Fruit fly (Drosophila melanogaster) whole organism, embryonic: ENCODE measurements around the gene wit.

Experiments used
- BEAF-32 ChIP-seq: fragments of 200-800 bp; sonication (Bioruptor generic); optimal IDR thresholded peaks from 3 replicates; lab custom pipeline; 2017; ENCODE audit warnings: missing biosample characterization, missing genetic modification characterization, mild to moderate bottlenecking, moderate library complexity, missing genetic modification reagents
- CG10274 ChIP-seq: fragments of 200-800 bp; sonication (Bioruptor generic); optimal IDR thresholded peaks from 3 replicates; lab custom pipeline; 2017; ENCODE audit warnings: missing biosample characterization, mild to moderate bottlenecking, missing genetic modification characterization
- CG10654 ChIP-seq: fragments of 200-800 bp; sonication (Bioruptor generic); optimal IDR thresholded peaks from 2 replicates; lab custom pipeline; 2016; ENCODE audit warnings: missing biosample characterization, missing genetic modification characterization
- CG10979 ChIP-seq: fragments of 200-800 bp; sonication (Bioruptor generic); optimal IDR thresholded peaks from 2 replicates; lab custom pipeline; 2018; ENCODE audit warnings: missing biosample characterization, mild to moderate bottlenecking, missing genetic modification characterization, moderate library complexity
- CG11456 ChIP-seq: fragments of 200-800 bp; sonication (Bioruptor generic); IDR thresholded peaks from 3 replicates; pipeline ENCODE4 v1.3.6; 2022; ENCODE audit warnings: missing biosample characterization, missing genetic modification characterization
- CG13296 ChIP-seq: fragments of 200-800 bp; sonication (Bioruptor generic); optimal IDR thresholded peaks from 3 replicates; lab custom pipeline; 2018; ENCODE audit warnings: missing biosample characterization, mild to moderate bottlenecking, missing genetic modification characterization
- CG14441 ChIP-seq: fragments of 200-800 bp; sonication (Bioruptor generic); IDR thresholded peaks from 2 replicates; pipeline ENCODE4 v1.3.6; 2022; ENCODE audit warnings: missing biosample characterization, missing genetic modification characterization
- CG15514 ChIP-seq: fragments of 200-800 bp; sonication (Bioruptor generic); optimal IDR thresholded peaks from 3 replicates; lab custom pipeline; 2017; ENCODE audit warnings: missing biosample characterization, missing genetic modification characterization, mild to moderate bottlenecking, moderate library complexity, missing genetic modification reagents
- CG1603 ChIP-seq: fragments of 200-800 bp; sonication (Bioruptor generic); optimal IDR thresholded peaks from 2 replicates; lab custom pipeline; 2019; ENCODE audit warnings: missing biosample characterization, mild to moderate bottlenecking, missing genetic modification characterization, moderate library complexity
- CG16779 ChIP-seq: fragments of 200-800 bp; sonication (Bioruptor generic); IDR thresholded peaks from 2 replicates; pipeline ENCODE4 v1.3.6; 2022; ENCODE audit warnings: missing biosample characterization, missing genetic modification characterization
- CG17359 ChIP-seq: fragments of 200-800 bp; sonication (Bioruptor generic); optimal IDR thresholded peaks from 3 replicates; lab custom pipeline; 2018; ENCODE audit warnings: missing biosample characterization, mild to moderate bottlenecking, missing genetic modification characterization, moderate library complexity
- CG17361 ChIP-seq: fragments of 200-800 bp; sonication (Bioruptor generic); IDR thresholded peaks from 3 replicates; pipeline ENCODE4 v1.3.6; 2022; ENCODE audit warnings: missing biosample characterization, missing genetic modification characterization
- CG2202 ChIP-seq: fragments of 200-800 bp; sonication (Bioruptor generic); optimal IDR thresholded peaks from 2 replicates; lab custom pipeline; 2018; ENCODE audit warnings: missing biosample characterization, mild to moderate bottlenecking, missing genetic modification characterization
- CG4707 ChIP-seq: fragments of 200-800 bp; sonication (Bioruptor generic); optimal IDR thresholded peaks from 2 replicates; lab custom pipeline; 2018; ENCODE audit warnings: missing biosample characterization, mild to moderate bottlenecking, missing genetic modification characterization, moderate library complexity
- CG6791 ChIP-seq: fragments of 200-800 bp; sonication (Bioruptor generic); IDR thresholded peaks from 3 replicates; pipeline ENCODE4 v1.3.6; 2022; ENCODE audit warnings: missing biosample characterization, missing genetic modification characterization; ENCODE audit not compliant: partially characterized antibody
- CG7271 ChIP-seq: fragments of 200-800 bp; sonication (Bioruptor generic); optimal IDR thresholded peaks from 2 replicates; lab custom pipeline; 2018; ENCODE audit warnings: missing biosample characterization, mild to moderate bottlenecking, missing genetic modification characterization, moderate library complexity
- CG8765 ChIP-seq: fragments of 200-800 bp; sonication (Bioruptor generic); IDR thresholded peaks from 2 replicates; pipeline ENCODE4 v1.3.6; 2022; ENCODE audit warnings: missing biosample characterization, missing genetic modification characterization
- CG9876 ChIP-seq: fragments of 200-800 bp; sonication (Bioruptor generic); optimal IDR thresholded peaks from 2 replicates; lab custom pipeline; 2016; ENCODE audit warnings: missing biosample characterization, missing genetic modification characterization
- Doc2 ChIP-seq: fragments of 200-800 bp; sonication (Bioruptor generic); IDR thresholded peaks from 2 replicates; pipeline ENCODE4 v1.3.6; 2022; ENCODE audit warnings: missing biosample characterization, missing genetic modification characterization
- Fer2 ChIP-seq: fragments of 200-800 bp; sonication (Bioruptor generic); optimal IDR thresholded peaks from 2 replicates; lab custom pipeline; 2018; ENCODE audit warnings: missing biosample characterization, mild to moderate bottlenecking, missing genetic modification characterization, moderate library complexity
- Hsf ChIP-seq: fragments of 200-800 bp; sonication (Bioruptor generic); optimal IDR thresholded peaks from 3 replicates; lab custom pipeline; 2016; ENCODE audit warnings: missing biosample characterization, missing genetic modification characterization
- Lhr ChIP-seq: fragments of 200-800 bp; sonication (Bioruptor generic); optimal IDR thresholded peaks from 3 replicates; lab custom pipeline; 2017; ENCODE audit warnings: mild to moderate bottlenecking, missing biosample characterization, missing genetic modification reagents, missing genetic modification characterization
- Myb ChIP-seq: fragments of 200-800 bp; sonication (Bioruptor generic); optimal IDR thresholded peaks from 2 replicates; lab custom pipeline; 2016; ENCODE audit warnings: missing biosample characterization, missing genetic modification characterization
- Oli ChIP-seq: fragments of 200-800 bp; sonication (Bioruptor generic); optimal IDR thresholded peaks from 2 replicates; lab custom pipeline; 2018; ENCODE audit warnings: missing biosample characterization, mild to moderate bottlenecking, missing genetic modification characterization, moderate library complexity
- Ravus ChIP-seq: fragments of 200-800 bp; sonication (Bioruptor generic); IDR thresholded peaks from 2 replicates; pipeline ENCODE4 v1.3.6; 2022; ENCODE audit warnings: missing biosample characterization, missing genetic modification characterization
- Sin3A ChIP-seq: fragments of >200 bp; optimal IDR thresholded peaks from 2 replicates; lab custom pipeline; 2018
- Sox100B ChIP-seq: fragments of 200-800 bp; sonication (Bioruptor generic); optimal IDR thresholded peaks from 3 replicates; lab custom pipeline; 2018; ENCODE audit warnings: missing biosample characterization, mild to moderate bottlenecking, missing genetic modification characterization
- Stat92E ChIP-seq, 3 experiments: fragments of >200 bp in 2 of 3; fragments of 200-800 bp in 1 of 3; sonication (Bioruptor generic) in 1 of 3; optimal IDR thresholded peaks; 2 replicates each; lab custom pipeline; 2017 to 2019; ENCODE audit warnings: missing biosample characterization in 3 of 3, missing genetic modification characterization in 3 of 3, mild to moderate bottlenecking in 1 of 3, moderate library complexity in 1 of 3
- ac ChIP-seq: fragments of 200-800 bp; sonication (Bioruptor generic); optimal IDR thresholded peaks from 3 replicates; lab custom pipeline; 2017; ENCODE audit warnings: missing biosample characterization, mild to moderate bottlenecking, missing genetic modification characterization
- bbx ChIP-seq: fragments of 200-800 bp; sonication (Bioruptor generic); IDR thresholded peaks from 2 replicates; pipeline ENCODE4 v1.3.6; 2022; ENCODE audit warnings: missing biosample characterization, missing genetic modification characterization; ENCODE audit not compliant: partially characterized antibody
- gem ChIP-seq: fragments of 200-800 bp; sonication (Bioruptor generic); optimal IDR thresholded peaks from 2 replicates; lab custom pipeline; 2019; ENCODE audit warnings: missing biosample characterization, mild to moderate bottlenecking, missing genetic modification characterization, moderate library complexity
- gsb ChIP-seq: fragments of 200-800 bp; sonication (Bioruptor generic); IDR thresholded peaks from 2 replicates; pipeline ENCODE4 v1.3.6; 2022; ENCODE audit warnings: missing biosample characterization, missing genetic modification characterization
- hth ChIP-seq: fragments of >200 bp; optimal IDR thresholded peaks from 2 replicates; lab custom pipeline; 2017; ENCODE audit warnings: inconsistent platforms
- insv ChIP-seq, 2 experiments: fragments of 200-800 bp; sonication (Bioruptor generic); optimal IDR thresholded peaks; 3 replicates each; lab custom pipeline; 2016 to 2018; ENCODE audit warnings: missing biosample characterization in 2 of 2, missing genetic modification characterization in 2 of 2
- lmd ChIP-seq: fragments of 200-800 bp; sonication (Bioruptor generic); IDR thresholded peaks from 2 replicates; pipeline ENCODE4 v1.3.6; 2022; ENCODE audit warnings: missing biosample characterization, missing genetic modification characterization
- nom ChIP-seq: fragments of 200-800 bp; sonication (Bioruptor generic); optimal IDR thresholded peaks from 2 replicates; lab custom pipeline; 2017; ENCODE audit warnings: missing biosample characterization, missing genetic modification characterization, mild to moderate bottlenecking, moderate library complexity, missing genetic modification reagents
- oc ChIP-seq: fragments of 200-800 bp; sonication (Bioruptor generic); optimal IDR thresholded peaks from 2 replicates; lab custom pipeline; 2018; ENCODE audit warnings: missing biosample characterization, mild to moderate bottlenecking, missing genetic modification characterization, moderate library complexity
- pfk ChIP-seq: fragments of 200-800 bp; sonication (Bioruptor generic); optimal IDR thresholded peaks from 2 replicates; lab custom pipeline; 2018; ENCODE audit warnings: missing biosample characterization, mild to moderate bottlenecking, missing genetic modification characterization, moderate library complexity
- sens-2 ChIP-seq: fragments of 200-800 bp; sonication (Bioruptor generic); IDR thresholded peaks from 2 replicates; pipeline ENCODE4 v1.3.6; 2022; ENCODE audit warnings: missing biosample characterization, missing genetic modification characterization
- shn ChIP-seq: fragments of 200-800 bp; sonication (Bioruptor generic); optimal IDR thresholded peaks from 3 replicates; lab custom pipeline; 2016; ENCODE audit warnings: missing biosample characterization, missing genetic modification characterization
- slou ChIP-seq: fragments of 200-800 bp; sonication (Bioruptor generic); optimal IDR thresholded peaks from 3 replicates; lab custom pipeline; 2016; ENCODE audit warnings: missing biosample characterization, missing genetic modification characterization
- sna ChIP-seq: fragments of 200-800 bp; sonication (Bioruptor generic); IDR thresholded peaks from 2 replicates; pipeline ENCODE4 v1.3.6; 2022; ENCODE audit warnings: missing biosample characterization, missing genetic modification characterization; ENCODE audit not compliant: partially characterized antibody
- tna ChIP-seq: fragments of 200-800 bp; sonication (Bioruptor generic); IDR thresholded peaks from 2 replicates; pipeline ENCODE4 v1.3.6; 2022; ENCODE audit warnings: missing biosample characterization, missing genetic modification characterization; ENCODE audit not compliant: partially characterized antibody
- trem ChIP-seq: fragments of 200-800 bp; optimal IDR thresholded peaks from 3 replicates; lab custom pipeline; 2019; ENCODE audit warnings: missing biosample characterization, mild to moderate bottlenecking, missing genetic modification characterization, moderate library complexity
- tup ChIP-seq: fragments of 200-800 bp; sonication (Bioruptor generic); optimal IDR thresholded peaks from 2 replicates; lab custom pipeline; 2016; ENCODE audit warnings: missing biosample characterization, mild to moderate bottlenecking, missing genetic modification characterization, moderate library complexity
- wdn ChIP-seq: fragments of 200-800 bp; sonication (Bioruptor generic); IDR thresholded peaks from 2 replicates; pipeline ENCODE4 v1.3.6; 2022; ENCODE audit warnings: missing biosample characterization, missing genetic modification characterization
- wek ChIP-seq: fragments of 200-800 bp; sonication (Bioruptor generic); optimal IDR thresholded peaks from 3 replicates; lab custom pipeline; 2018; ENCODE audit warnings: missing biosample characterization, mild to moderate bottlenecking, missing genetic modification characterization, moderate library complexity
- zen ChIP-seq: fragments of 200-800 bp; sonication (Bioruptor generic); optimal IDR thresholded peaks from 3 replicates; lab custom pipeline; 2018; ENCODE audit warnings: missing biosample characterization, mild to moderate bottlenecking, missing genetic modification characterization, moderate library complexity
- zf30C ChIP-seq: fragments of 200-800 bp; sonication (Bioruptor generic); optimal IDR thresholded peaks from 3 replicates; lab custom pipeline; 2018; ENCODE audit warnings: missing biosample characterization, mild to moderate bottlenecking, missing genetic modification characterization

wit gene

DNA sequence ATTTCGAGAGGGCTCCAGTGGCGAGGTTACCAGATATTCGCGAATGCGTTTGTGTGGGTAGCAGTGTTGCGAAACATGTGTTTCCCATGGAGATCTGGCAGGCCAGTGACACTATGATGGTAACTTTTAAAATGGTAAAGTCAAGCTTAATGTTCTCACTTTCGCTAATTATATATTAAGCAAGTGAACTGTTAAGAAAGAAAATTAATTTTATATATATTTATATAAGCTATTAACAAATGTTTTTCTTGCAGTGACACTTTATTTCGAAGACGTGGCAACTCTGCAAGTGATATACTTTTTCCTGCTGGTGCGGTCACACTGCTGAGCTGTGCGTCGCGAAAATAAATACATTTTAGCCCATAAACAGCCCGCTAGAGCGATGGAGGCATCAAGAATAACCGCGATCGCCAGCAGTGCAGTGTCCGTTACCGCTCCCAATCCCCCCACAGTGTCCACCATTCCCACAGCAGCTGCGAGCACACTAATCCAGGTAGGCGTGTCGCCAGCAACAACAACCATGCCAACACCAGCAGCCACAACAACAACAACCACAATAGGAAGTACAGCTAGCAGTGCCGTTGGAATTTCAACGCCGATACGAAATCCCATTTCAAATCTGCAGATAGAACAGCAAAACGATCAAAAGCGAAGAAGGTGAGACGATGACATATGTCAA lies 31.1 kb downstream of the wit start, which contains the start of the genes CG11593 and Rcd5 (continued):
- TF ChIP-seq Doc2 (GFP tag; lab: Robert Waterston, UW) (0 out of 2 replicates have a peak, but pooled peaks have one; percentile 33), tna (no peak), CG7271 (tag; lab: Kevin White, UChicago) (peak; percentile 61), CG17361 (GFP tag; lab: Robert Waterston, UW) (no peak; the same call in 2 of the 3 replicates), bbx (GFP tag; lab: Robert Waterston, UW) (no peak), CG6791 (GFP tag; lab: Robert Waterston, UW) (no peak), oc (tag; lab: Kevin White, UChicago) (no peak), trem (peak; percentile 88), zen (tag; lab: Kevin White, UChicago) (peak; percentile 52), CG11456 (peak; percentile 86), CG10274 (GFP tag; lab: Kevin White, UChicago) (no peak), zf30C (GFP tag; lab: Kevin White, UChicago) (peak; percentile 10), gem (tag; lab: Kevin White, UChicago) (no peak), pfk (GFP tag; lab: Kevin White, UChicago) (no peak), CG13296 (no peak), insv (GFP tag; optimal IDR thresholded peaks at IDR 0.05; lab: Kevin White, UChicago) (peak in 1 of 2 experiments; percentile 19), BEAF-32 (GFP tag; lab: Kevin White, UChicago) (peak; percentile 44), Myb (GFP tag; lab: Kevin White, UChicago) (no peak), wdn (GFP tag; lab: Robert Waterston, UW) (peak; percentile 81), Sin3A (lab: Kevin White, UChicago) (peak; percentile 61), lmd (peak; percentile 81), hth (lab: Kevin White, UChicago) (no peak), wek (GFP tag; lab: Kevin White, UChicago) (no peak), slou (GFP tag; lab: Kevin White, UChicago) (peak; percentile 32), sens-2 (no peak), CG16779 (GFP tag; lab: Robert Waterston, UW) (no peak), CG17359 (tag; lab: Kevin White, UChicago) (no peak), Oli (tag; lab: Kevin White, UChicago) (peak; percentile 59), Sox100B (GFP tag; lab: Kevin White, UChicago) (no peak), CG10654 (GFP tag; lab: Kevin White, UChicago) (peak; percentile 65), Lhr (peak; percentile 81), CG2202 (tag; lab: Kevin White, UChicago) (peak; percentile 31), nom (GFP tag; lab: Kevin White, UChicago) (no peak), Stat92E (GFP tag; optimal IDR thresholded peaks at IDR 0.05; lab: Kevin White, UChicago) (no peak), shn (no peak), Ravus (GFP tag; lab: Robert Waterston, UW) (peak; percentile 54), Fer2 (tag; lab: Kevin White, UChicago) (peak; percentile 24), CG15514 (GFP tag; lab: Kevin White, UChicago) (peak; percentile 70), tup (peak; percentile 38), CG8765 (GFP tag; lab: Robert Waterston, UW) (peak; percentile 75; the same call in 1 of the 2 replicates), sna (GFP tag; lab: Robert Waterston, UW) (0 out of 2 replicates have a peak, but pooled peaks have one; percentile 24), CG14441 (GFP tag; lab: Robert Waterston, UW) (peak; percentile 85), CG10979 (tag; lab: Kevin White, UChicago) (peak; percentile 48), CG9876 (GFP tag; lab: Kevin White, UChicago) (no peak), CG1603 (tag; lab: Kevin White, UChicago) (no peak), CG4707 (GFP tag; lab: Kevin White, UChicago) (no peak), Hsf (GFP tag; lab: Kevin White, UChicago) (peak; percentile 53), gsb (peak; percentile 42; the same call in 1 of the 2 replicates), ac (GFP tag; lab: Kevin White, UChicago) (no peak)
